Worm (Caenorhabditis elegans) whole organism, dauer: ENCODE results near the gene Y43F8B.13.

Source experiments
- unc-62 ChIP-seq: sonication (generic microtip); optimal IDR thresholded peaks from 2 replicates; lab custom pipeline; 2017; ENCODE audit warnings: missing biosample characterization, missing genetic modification reagents, missing genetic modification characterization

Y43F8B.13 gene

DNA sequence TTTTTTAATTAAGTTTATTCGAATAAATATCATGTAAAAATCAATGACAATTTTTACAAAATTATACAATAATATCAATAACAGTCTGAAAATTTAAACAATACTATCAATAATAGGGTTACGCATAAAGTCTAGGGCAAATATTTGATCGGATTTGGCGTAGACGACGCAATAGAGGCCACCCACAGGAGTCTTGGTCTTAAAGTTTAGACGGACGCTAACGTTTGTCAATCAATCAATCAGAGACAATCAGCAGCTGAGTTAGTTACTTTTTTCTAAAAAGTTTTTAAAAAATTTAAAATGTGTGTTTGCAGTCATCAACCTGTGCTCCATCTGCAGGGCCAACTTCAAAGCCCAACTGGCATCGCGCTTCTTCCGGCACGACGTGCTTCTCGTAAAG lies 35.6 kb downstream of the Y43F8B.13 start, which contains the start of gene Y43F8B.29:
Gene Y43F8B.29, plus strand, starts transcription at position 301 of the 400 bp plus-strand sequence.
- TF ChIP-seq unc-62 (GFP tag; lab: Kevin White, UChicago): no peak

DNA sequence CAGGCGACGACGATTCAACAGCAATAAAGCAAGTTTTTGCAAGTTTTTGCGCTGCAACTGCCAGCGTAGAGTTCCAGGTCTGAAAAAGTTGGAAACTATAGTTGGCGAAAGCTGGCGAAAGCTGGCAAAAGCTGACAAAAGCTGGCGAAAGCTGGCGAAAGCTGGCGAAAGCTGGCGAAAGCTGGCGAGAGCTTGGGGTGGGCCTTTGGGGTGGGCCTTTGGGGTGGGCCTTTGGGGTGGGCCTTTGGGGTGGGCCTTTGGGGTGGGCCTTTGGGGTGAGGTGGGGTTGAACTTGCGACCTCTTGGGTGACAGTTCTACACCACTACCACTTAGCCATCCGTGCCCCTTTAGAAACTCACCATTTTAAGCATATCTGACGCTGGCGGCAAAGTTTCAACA lies 39.4 kb downstream of the Y43F8B.13 start:
- no peak for TF ChIP-seq unc-62 (GFP tag; lab: Kevin White, UChicago)

DNA sequence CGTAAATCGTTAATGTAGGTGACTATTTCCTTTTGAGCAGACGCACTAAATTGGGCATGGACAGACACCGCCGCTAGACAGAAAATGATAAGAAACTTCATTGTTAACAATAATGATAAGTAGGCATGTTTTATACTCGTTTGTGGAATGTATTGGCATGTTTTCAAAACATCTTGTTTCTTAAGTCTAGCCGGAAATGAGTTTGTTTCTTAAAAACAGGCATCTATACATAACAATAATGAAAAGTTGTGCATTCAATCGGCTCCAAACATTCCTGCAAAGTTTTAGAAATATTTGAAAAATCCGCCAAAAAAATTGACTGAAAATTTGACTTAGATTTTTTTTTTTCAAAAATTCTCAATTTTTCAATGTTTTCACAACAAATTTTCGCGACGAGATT lies 39.8 kb downstream of the Y43F8B.13 start, which contains the start of gene scl-21:
Gene scl-21, minus strand, starts transcription at position 101 of the 400 bp plus-strand sequence.
- no peak for TF ChIP-seq unc-62 (GFP tag; lab: Kevin White, UChicago)

DNA sequence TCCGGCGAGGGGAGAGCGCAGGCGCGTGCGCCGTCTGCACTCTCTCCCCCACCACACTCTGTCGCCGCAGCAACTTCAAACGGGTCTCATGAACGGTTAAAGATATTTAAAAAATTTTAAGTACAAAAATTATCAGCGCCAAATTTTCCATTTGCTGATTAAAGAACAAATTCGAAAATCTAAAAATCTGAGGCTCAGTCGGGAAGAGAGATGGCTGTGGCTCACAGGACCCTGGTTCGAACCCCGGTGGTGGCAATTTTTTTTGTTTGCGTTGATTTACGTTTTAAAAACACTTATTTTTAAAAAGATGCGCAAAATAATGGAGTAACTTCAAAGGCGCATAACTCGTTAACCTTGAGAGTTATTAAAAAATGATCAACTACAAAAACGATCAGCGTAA lies 41.3 kb downstream of the Y43F8B.13 start:
- TF ChIP-seq unc-62 (GFP tag; lab: Kevin White, UChicago): no peak

DNA sequence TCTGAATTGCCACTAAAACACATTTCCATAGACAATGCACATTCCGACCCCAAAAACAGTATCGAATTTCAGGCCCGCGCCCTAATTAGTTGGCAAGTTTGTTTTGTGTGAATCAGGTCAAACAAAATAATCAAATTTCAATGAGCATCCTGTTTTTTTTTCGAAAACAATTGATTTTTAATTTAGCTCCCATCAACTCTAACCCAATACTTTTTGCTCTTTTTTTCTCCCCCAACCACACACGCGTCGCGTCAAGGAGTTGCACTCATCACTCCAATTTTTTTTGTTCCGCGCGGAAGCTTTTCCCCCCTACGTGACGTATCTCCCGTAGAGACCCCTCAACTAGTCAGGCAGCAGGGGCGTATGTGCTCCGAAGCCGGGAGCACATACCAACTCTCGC lies 45.6 kb downstream of the Y43F8B.13 start:
- TF ChIP-seq unc-62 (GFP tag; lab: Kevin White, UChicago): no peak

DNA sequence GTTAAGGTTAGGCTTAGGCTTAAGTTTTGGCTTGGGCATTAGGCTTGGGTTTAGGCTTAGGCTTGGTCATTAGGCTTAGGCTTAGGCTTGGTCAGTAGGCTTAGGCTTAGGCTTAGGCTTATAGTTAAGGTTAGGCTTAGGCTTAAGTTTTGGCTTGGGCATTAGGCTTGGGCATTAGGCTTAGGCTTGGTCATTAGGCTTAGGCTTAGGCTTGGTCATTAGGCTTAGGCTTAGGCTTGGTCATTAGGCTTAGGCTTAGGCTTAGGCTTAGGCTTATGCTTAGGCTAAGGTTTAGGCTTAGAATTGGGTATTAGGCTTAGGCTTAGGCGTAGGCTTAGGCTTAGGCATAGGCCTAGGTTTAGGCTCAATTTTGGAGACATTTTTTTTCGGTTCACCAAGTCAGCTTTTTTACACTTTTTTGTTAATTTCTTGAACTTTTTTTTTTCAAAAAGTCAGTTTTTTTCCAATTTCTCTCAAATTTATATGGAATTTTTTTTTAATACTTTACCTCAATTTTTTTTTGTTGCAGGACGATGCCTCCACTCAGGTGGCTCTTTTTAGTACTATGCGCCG lies 46.9 kb downstream of the Y43F8B.13 start, which contains the start of gene Y43F8B.3:
Gene Y43F8B.3, plus strand, starts transcription at position 523 of the 573 bp plus-strand sequence.
- no peak for TF ChIP-seq unc-62 (GFP tag; lab: Kevin White, UChicago)
